Worm (Caenorhabditis elegans) whole organism, mixed stage, embryonic: ENCODE results near the gene ceh-53.

Source experiments
- M03D4.4 ChIP-seq: sonication (generic microtip); optimal IDR thresholded peaks from 2 replicates; lab custom pipeline; 2017; ENCODE audit warnings: mild to moderate bottlenecking, missing genetic modification characterization, missing compliant biosample characterization
- bed-3 ChIP-seq: fragments of 200-800 bp; sonication (Bioruptor generic); optimal IDR thresholded peaks from 3 replicates; lab custom pipeline; 2018; ENCODE audit warnings: mild to moderate bottlenecking, missing genetic modification characterization, moderate library complexity, missing compliant biosample characterization
- blmp-1 ChIP-seq: fragments of 150-350 bp; optimal IDR thresholded peaks from 2 replicates; lab custom pipeline; 2014; ENCODE audit warnings: missing biosample characterization, missing genetic modification characterization
- ceh-39 ChIP-seq: fragments of 150-350 bp; optimal IDR thresholded peaks from 2 replicates; lab custom pipeline; 2014; ENCODE audit warnings: missing biosample characterization, missing genetic modification characterization
- ceh-43 ChIP-seq: fragments of 200-800 bp; sonication (Bioruptor generic); optimal IDR thresholded peaks from 2 replicates; lab custom pipeline; 2018; ENCODE audit warnings: mild to moderate bottlenecking, missing genetic modification characterization, moderate library complexity, missing compliant biosample characterization
- ces-1 ChIP-seq: fragments of 150-350 bp; optimal IDR thresholded peaks from 2 replicates; lab custom pipeline; 2014; ENCODE audit warnings: missing biosample characterization, missing genetic modification reagents, missing genetic modification characterization
- cnd-1 ChIP-seq: fragments of 200-800 bp; sonication (Bioruptor generic); optimal IDR thresholded peaks from 2 replicates; lab custom pipeline; 2018; ENCODE audit warnings: mild to moderate bottlenecking, missing genetic modification characterization, missing compliant biosample characterization
- drap-1 ChIP-seq: fragments of 200-800 bp; sonication (Bioruptor generic); optimal IDR thresholded peaks from 3 replicates; lab custom pipeline; 2018; ENCODE audit warnings: mild to moderate bottlenecking, missing genetic modification characterization, missing compliant biosample characterization
- elt-1 ChIP-seq: sonication (generic microtip); optimal IDR thresholded peaks from 2 replicates; lab custom pipeline; 2017; ENCODE audit warnings: missing genetic modification characterization, mild to moderate bottlenecking, missing compliant biosample characterization, antibody characterized with exemption, moderate library complexity, borderline replicate concordance; ENCODE audit not compliant: insufficient read depth
- elt-3 ChIP-seq: fragments of 150-350 bp; optimal IDR thresholded peaks from 2 replicates; lab custom pipeline; 2014; ENCODE audit warnings: missing biosample characterization, missing genetic modification characterization
- flh-1 ChIP-seq: fragments of 200-800 bp; sonication (Bioruptor generic); optimal IDR thresholded peaks from 2 replicates; lab custom pipeline; 2018; ENCODE audit warnings: mild to moderate bottlenecking, missing genetic modification characterization, moderate library complexity, missing compliant biosample characterization
- ham-2 ChIP-seq: fragments of 200-800 bp; sonication (Bioruptor generic); optimal IDR thresholded peaks from 2 replicates; lab custom pipeline; 2018; ENCODE audit warnings: mild to moderate bottlenecking, missing genetic modification characterization, missing compliant biosample characterization
- hlh-1 ChIP-seq: fragments of 150-350 bp; optimal IDR thresholded peaks from 2 replicates; lab custom pipeline; 2014; ENCODE audit warnings: missing biosample characterization, missing genetic modification reagents, missing genetic modification characterization
- lin-32 ChIP-seq: fragments of 200-800 bp; sonication (Bioruptor generic); optimal IDR thresholded peaks from 2 replicates; lab custom pipeline; 2018; ENCODE audit warnings: mild to moderate bottlenecking, missing genetic modification characterization, missing compliant biosample characterization
- mab-5 ChIP-seq: fragments of 150-350 bp; optimal IDR thresholded peaks from 2 replicates; lab custom pipeline; 2014; ENCODE audit warnings: missing biosample characterization, missing genetic modification characterization
- mep-1 ChIP-seq: fragments of 150-350 bp; optimal IDR thresholded peaks from 2 replicates; lab custom pipeline; 2017; ENCODE audit warnings: missing biosample characterization, missing genetic modification reagents, missing genetic modification characterization, inconsistent platforms
- mls-2 ChIP-seq: sonication (generic microtip); optimal IDR thresholded peaks from 2 replicates; lab custom pipeline; 2016; ENCODE audit warnings: mild to moderate bottlenecking, missing genetic modification characterization, moderate library complexity, missing compliant biosample characterization
- nhr-12 ChIP-seq: fragments of 150-350 bp; optimal IDR thresholded peaks from 2 replicates; lab custom pipeline; 2014; ENCODE audit warnings: missing biosample characterization, missing genetic modification characterization
- nhr-2 ChIP-seq: fragments of 150-350 bp; optimal IDR thresholded peaks from 2 replicates; lab custom pipeline; 2014; ENCODE audit warnings: missing biosample characterization, missing genetic modification characterization
- nhr-237 ChIP-seq: fragments of 150-350 bp; optimal IDR thresholded peaks from 2 replicates; lab custom pipeline; 2014; ENCODE audit warnings: missing biosample characterization, missing genetic modification characterization
- nhr-28 ChIP-seq: fragments of 150-350 bp; optimal IDR thresholded peaks from 2 replicates; lab custom pipeline; 2014; ENCODE audit warnings: missing biosample characterization, missing genetic modification characterization
- nhr-76 ChIP-seq: sonication (generic microtip); optimal IDR thresholded peaks from 2 replicates; lab custom pipeline; 2017; ENCODE audit warnings: missing biosample characterization, missing genetic modification characterization
- pha-4 ChIP-seq: fragments of 150-350 bp; optimal IDR thresholded peaks from 2 replicates; lab custom pipeline; 2018; ENCODE audit warnings: missing biosample characterization, missing genetic modification reagents, missing genetic modification characterization
- sem-2 ChIP-seq: fragments of 200-800 bp; sonication (Bioruptor generic); optimal IDR thresholded peaks from 2 replicates; lab custom pipeline; 2018; ENCODE audit warnings: mild to moderate bottlenecking, missing genetic modification characterization, missing compliant biosample characterization
- snpc-4 ChIP-seq: fragments of 150-350 bp; optimal IDR thresholded peaks from 2 replicates; lab custom pipeline; 2014; ENCODE audit warnings: missing biosample characterization, missing genetic modification characterization
- sptf-1 ChIP-seq: sonication (generic microtip); optimal IDR thresholded peaks from 2 replicates; lab custom pipeline; 2017; ENCODE audit warnings: mild to moderate bottlenecking, missing genetic modification characterization, moderate library complexity, missing compliant biosample characterization
- tbx-8 ChIP-seq: fragments of 200-800 bp; sonication (Bioruptor generic); optimal IDR thresholded peaks from 2 replicates; lab custom pipeline; 2018; ENCODE audit warnings: mild to moderate bottlenecking, missing genetic modification characterization, moderate library complexity, missing compliant biosample characterization
- unc-120 ChIP-seq: sonication (generic microtip); optimal IDR thresholded peaks from 2 replicates; lab custom pipeline; 2017; ENCODE audit warnings: missing genetic modification characterization, missing compliant biosample characterization; ENCODE audit not compliant: poor library complexity, severe bottlenecking
- unc-39 ChIP-seq: fragments of 150-350 bp; optimal IDR thresholded peaks from 2 replicates; lab custom pipeline; 2014; ENCODE audit warnings: missing biosample characterization, missing genetic modification characterization
- unc-62 ChIP-seq: fragments of 150-350 bp; optimal IDR thresholded peaks from 2 replicates; lab custom pipeline; 2014; ENCODE audit warnings: missing biosample characterization, missing genetic modification reagents, missing genetic modification characterization
- zip-8 ChIP-seq: fragments of 150-350 bp; optimal IDR thresholded peaks from 2 replicates; lab custom pipeline; 2014; ENCODE audit warnings: missing biosample characterization, missing genetic modification characterization
- ztf-11 ChIP-seq: fragments of 150-350 bp; optimal IDR thresholded peaks from 2 replicates; lab custom pipeline; 2014; ENCODE audit warnings: missing biosample characterization, missing genetic modification characterization

The ceh-53 gene

ce11 chrIV:3519352-3519751, 21.3 kb downstream of the ceh-53 start:
- TF ChIP-seq unc-120 (tag; lab: Kevin White, UChicago) (peak; percentile 39), pha-4 (tag; lab: Kevin White, UChicago) (peak; percentile 34), ces-1 (GFP tag; lab: Kevin White, UChicago) (peak; percentile 52), nhr-12 (tag; lab: Kevin White, UChicago) (no peak), blmp-1 (tag; lab: Kevin White, UChicago) (peak; percentile 59)

DNA sequence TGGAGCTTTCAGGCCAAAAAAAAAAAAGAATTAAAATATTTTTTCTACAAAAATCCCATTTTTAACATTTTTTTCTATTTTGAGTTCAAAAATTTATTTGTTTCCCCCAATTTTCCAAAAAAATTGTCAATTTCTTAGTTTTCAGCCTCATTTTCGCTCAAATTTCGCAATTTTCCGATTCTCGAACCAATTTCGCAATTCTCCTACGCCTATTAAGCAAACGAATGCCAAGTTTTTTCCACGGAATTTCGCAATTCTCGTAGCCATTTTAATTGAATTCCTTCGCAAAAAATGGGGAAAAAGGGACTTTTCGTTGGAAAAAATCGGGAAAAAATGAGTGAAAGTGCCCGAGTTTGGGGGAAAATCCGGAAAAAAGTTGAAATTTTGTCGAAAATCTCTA, 22.4 kb downstream of the ceh-53 start:
- TF ChIP-seq unc-62: no peak

DNA sequence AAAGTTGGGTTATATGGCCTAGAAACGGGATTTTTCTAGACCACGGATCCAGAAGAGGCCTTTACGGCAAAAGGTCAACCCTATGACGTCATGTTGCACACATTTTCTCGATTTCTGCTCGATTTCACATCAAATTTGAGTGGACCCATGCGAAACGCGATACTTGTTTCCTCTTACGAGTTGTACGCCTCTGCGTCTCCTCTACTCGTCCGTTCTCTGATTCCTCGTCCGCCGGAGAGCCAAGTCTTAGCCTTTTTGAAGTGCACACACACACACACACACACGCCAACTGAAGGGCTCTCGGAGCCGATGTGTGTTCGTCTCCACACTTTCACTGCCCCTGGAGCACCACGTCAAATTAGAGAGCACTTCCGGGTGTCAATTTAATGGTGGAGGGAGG, 22.9 kb downstream of the ceh-53 start:
- TF ChIP-seq pha-4 (tag; lab: Kevin White, UChicago): peak; percentile 11
- TF ChIP-seq tbx-8 (GFP tag; lab: Kevin White, UChicago): no peak
- TF ChIP-seq ztf-11 (tag; lab: Kevin White, UChicago): peak; percentile 47
- no peak for TF ChIP-seq nhr-12 (tag; lab: Kevin White, UChicago)
- TF ChIP-seq ces-1 (GFP tag; lab: Kevin White, UChicago): peak; percentile 10
- no peak for TF ChIP-seq nhr-28 (tag; lab: Kevin White, UChicago)
- TF ChIP-seq cnd-1: peak; percentile 19
- peak; percentile 7 for TF ChIP-seq sem-2 (GFP tag; lab: Kevin White, UChicago)
- TF ChIP-seq mab-5: no peak
- no peak for TF ChIP-seq blmp-1 (tag; lab: Kevin White, UChicago)
- TF ChIP-seq nhr-76 (tag; lab: Kevin White, UChicago): no peak
- TF ChIP-seq unc-39 (tag; lab: Kevin White, UChicago): peak; percentile 11
- no peak for TF ChIP-seq elt-1 (tag; lab: Kevin White, UChicago)
- TF ChIP-seq zip-8: peak; percentile 18
- TF ChIP-seq mls-2: no peak
- TF ChIP-seq, all 35 proteins: peak for 7

ce11 chrIV:3521710-3522109, 23.7 kb downstream of the ceh-53 start:
- no peak for TF ChIP-seq ztf-11 (tag; lab: Kevin White, UChicago)
- no peak for TF ChIP-seq nhr-237 (tag; lab: Kevin White, UChicago)
- TF ChIP-seq snpc-4 (tag; lab: Kevin White, UChicago): no peak
- TF ChIP-seq elt-1 (tag; lab: Kevin White, UChicago): no peak
- peak; percentile 67 for TF ChIP-seq cnd-1
- peak; percentile 84 for TF ChIP-seq mls-2
- peak; percentile 60 for TF ChIP-seq lin-32 (GFP tag; lab: Kevin White, UChicago)
- peak; percentile 29 for TF ChIP-seq nhr-2 (tag; lab: Kevin White, UChicago)
- no peak for TF ChIP-seq mab-5
- peak; percentile 48 for TF ChIP-seq sptf-1
- peak; percentile 36 for TF ChIP-seq tbx-8 (GFP tag; lab: Kevin White, UChicago)
- no peak for TF ChIP-seq elt-3 (tag; lab: Kevin White, UChicago)
- no peak for TF ChIP-seq bed-3 (GFP tag; lab: Kevin White, UChicago)
- TF ChIP-seq nhr-12 (tag; lab: Kevin White, UChicago): no peak
- TF ChIP-seq ceh-43 (GFP tag; lab: Kevin White, UChicago): peak; percentile 77
- TF ChIP-seq drap-1 (GFP tag; lab: Kevin White, UChicago): peak; percentile 43
- no peak for TF ChIP-seq zip-8
- peak; percentile 29 for TF ChIP-seq M03D4.4 (tag; lab: Kevin White, UChicago)
- peak; percentile 84 for TF ChIP-seq ham-2
- TF ChIP-seq ces-1 (GFP tag; lab: Kevin White, UChicago): peak; percentile 68
- no peak for TF ChIP-seq mep-1 (tag; lab: Kevin White, UChicago)
- no peak for TF ChIP-seq hlh-1 (tag; lab: Kevin White, UChicago)
- TF ChIP-seq unc-62: peak; percentile 75

DNA sequence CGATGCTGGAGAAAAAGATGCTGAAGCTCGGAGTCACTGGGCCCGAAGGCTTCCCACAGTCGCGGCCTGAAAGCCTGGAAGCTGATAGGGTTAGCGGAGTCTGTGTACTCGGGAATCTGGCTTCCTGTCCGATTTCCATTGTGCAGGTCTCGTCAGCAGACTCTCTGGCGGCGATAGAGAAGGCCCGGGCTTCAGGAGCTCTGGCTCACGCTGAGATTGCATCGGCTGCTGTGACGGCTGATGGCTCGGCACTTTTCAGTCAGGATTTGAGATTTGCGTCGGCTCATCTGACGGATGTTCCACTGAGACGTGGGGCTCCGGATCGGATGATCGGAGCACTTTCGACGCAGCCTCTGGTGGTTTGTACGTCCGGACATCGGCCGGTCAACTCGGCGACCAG, 25.4 kb downstream of the ceh-53 start:
- TF ChIP-seq nhr-28 (tag; lab: Kevin White, UChicago) (no peak), ztf-11 (tag; lab: Kevin White, UChicago) (no peak), cnd-1 (no peak), ceh-39 (tag; lab: Kevin White, UChicago) (no peak), flh-1 (GFP tag; lab: Kevin White, UChicago) (no peak), elt-3 (tag; lab: Kevin White, UChicago) (no peak), blmp-1 (tag; lab: Kevin White, UChicago) (no peak), pha-4 (tag; lab: Kevin White, UChicago) (no peak), mls-2 (no peak), zip-8 (no peak), nhr-76 (tag; lab: Kevin White, UChicago) (no peak), ham-2 (no peak)
